Fruit fly (Drosophila melanogaster): Measurements from ENCODE around the gene Gr97a.

Gr97a gene

DNA sequence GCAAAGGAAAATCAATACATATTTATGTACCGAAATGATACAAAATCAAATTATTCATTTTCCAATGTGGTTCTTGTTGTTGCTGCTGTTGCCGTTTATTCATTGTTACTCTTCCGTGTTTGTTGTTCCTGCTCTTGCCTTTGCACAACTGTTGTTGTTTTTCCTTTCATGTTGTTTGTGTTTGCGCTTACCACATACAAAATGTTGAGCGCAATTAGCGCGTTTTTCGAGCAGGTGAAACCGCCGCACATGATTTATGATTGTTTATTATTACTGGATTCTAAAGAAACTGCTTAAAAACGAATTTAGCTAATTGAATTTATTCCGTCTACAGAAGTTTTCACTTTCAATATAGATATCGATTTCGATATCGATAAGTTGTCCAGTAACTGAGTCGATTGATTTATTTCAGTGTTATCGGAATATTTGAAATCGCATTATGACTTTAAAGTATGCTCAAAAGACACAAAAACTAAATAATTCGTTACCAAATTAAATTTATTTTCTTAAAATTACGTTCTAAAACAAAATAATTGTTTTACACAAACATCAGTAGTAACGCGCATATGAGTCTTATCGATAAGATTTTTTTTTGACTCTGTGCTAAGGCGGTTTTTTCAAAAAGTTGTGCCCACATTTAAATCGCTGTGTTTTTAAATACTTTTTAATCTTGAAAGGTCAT lies 1.7 kb downstream of the Gr97a start, which contains the start of gene Tsp97E:
Gene Tsp97E (minus strand): TSS at position 366 of the 682 bp plus-strand sequence.
- TF ChIP-seq ovo (GFP tag; optimal IDR thresholded peaks at IDR 0.05), result no peak
- TF ChIP-seq CG14711 (tag; optimal IDR thresholded peaks at IDR 0.05), result peak; percentile 15
- TF ChIP-seq CG33017 (tag; optimal IDR thresholded peaks at IDR 0.05), result peak; percentile 10
- TF ChIP-seq bab1 (GFP tag; optimal IDR thresholded peaks at IDR 0.05), result peak; percentile 54

DNA sequence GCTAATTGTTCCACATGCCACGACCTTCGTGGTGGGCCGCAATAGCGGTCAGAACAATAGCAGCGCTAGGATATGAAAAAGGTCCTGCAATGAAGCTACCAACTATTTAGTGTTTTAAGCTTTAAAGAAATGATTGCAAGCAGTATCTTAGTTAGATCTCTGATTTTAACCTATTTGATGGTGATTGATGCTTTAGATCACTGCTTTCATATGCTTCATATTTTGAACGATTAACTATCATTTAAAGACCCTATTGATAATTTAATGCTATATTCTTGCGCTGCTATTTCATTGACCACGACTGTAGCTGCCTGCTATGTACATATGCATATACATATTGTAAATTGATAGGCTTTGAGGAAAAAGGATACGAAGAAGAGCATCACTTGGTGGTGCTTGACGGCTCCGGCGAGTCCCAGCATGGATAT lies 2.5 kb downstream of the Gr97a start:
- no peak for TF ChIP-seq tj (GFP tag; optimal IDR thresholded peaks at IDR 0.05)
- no peak for TF ChIP-seq kay (GFP tag; ENCODE audit: borderline replicate concordance)
- TF ChIP-seq CG7101 (tag; optimal IDR thresholded peaks at IDR 0.05), result peak; percentile 45
- TF ChIP-seq Hr96 (GFP tag; optimal IDR thresholded peaks at IDR 0.05), result no peak
- TF ChIP-seq cic (GFP tag; optimal IDR thresholded peaks at IDR 0.05), result peak; percentile 28
- TF ChIP-seq pad (GFP tag; optimal IDR thresholded peaks at IDR 0.05), result no peak
- TF ChIP-seq Mnt (GFP tag; optimal IDR thresholded peaks at IDR 0.05), result no peak
- TF ChIP-seq Clk (GFP tag; optimal IDR thresholded peaks at IDR 0.05), result peak; percentile 41
- TF ChIP-seq CG12768 (GFP tag; optimal IDR thresholded peaks at IDR 0.05), result peak; percentile 80
- no peak for TF ChIP-seq bab1 (GFP tag; optimal IDR thresholded peaks at IDR 0.05)
- peak; percentile 73 for TF ChIP-seq CG14711 (tag; optimal IDR thresholded peaks at IDR 0.05)
- TF ChIP-seq CG7045 (GFP tag; optimal IDR thresholded peaks at IDR 0.05), result peak; percentile 85
- TF ChIP-seq CG11617 (GFP tag; optimal IDR thresholded peaks at IDR 0.05), result peak; percentile 8
- TF ChIP-seq Crg-1 (GFP tag; optimal IDR thresholded peaks at IDR 0.05), result no peak
- TF ChIP-seq CG33017 (tag; optimal IDR thresholded peaks at IDR 0.05), result peak; percentile 71
- no peak for TF ChIP-seq CG5204 (GFP tag; optimal IDR thresholded peaks at IDR 0.05)
- no peak for TF ChIP-seq ovo (GFP tag; optimal IDR thresholded peaks at IDR 0.05)
- TF ChIP-seq toe (GFP tag; optimal IDR thresholded peaks at IDR 0.05), result peak; percentile 55
- no peak for TF ChIP-seq CG1620 (GFP tag; optimal IDR thresholded peaks at IDR 0.05)

DNA sequence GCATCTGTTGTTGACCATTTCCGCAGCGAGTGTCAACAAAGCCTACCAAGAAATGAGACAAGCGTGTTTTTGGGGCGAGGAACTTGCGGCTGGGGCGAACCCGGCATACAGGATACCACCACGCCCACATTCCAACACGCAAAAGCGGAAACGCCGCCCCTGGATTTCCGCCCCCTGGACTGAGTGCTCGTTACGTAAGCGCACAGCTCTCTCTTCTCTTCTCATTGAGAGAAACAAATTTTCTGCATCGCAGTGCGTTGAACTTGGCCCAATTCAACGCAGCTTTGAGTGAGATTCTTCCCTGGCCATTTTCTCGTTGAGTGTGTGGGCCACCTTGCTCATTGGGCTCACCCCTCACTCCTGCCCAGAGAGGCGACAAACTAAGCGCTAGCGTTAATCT lies 5.8 kb downstream of the Gr97a start:
- no peak for TF ChIP-seq bab1 (GFP tag; optimal IDR thresholded peaks at IDR 0.05)
- no peak for TF ChIP-seq tj (GFP tag; optimal IDR thresholded peaks at IDR 0.05)
- no peak for TF ChIP-seq Clk (GFP tag; optimal IDR thresholded peaks at IDR 0.05)
- TF ChIP-seq CG7045 (GFP tag; optimal IDR thresholded peaks at IDR 0.05), result no peak
- TF ChIP-seq pad (GFP tag; optimal IDR thresholded peaks at IDR 0.05), result no peak
- no peak for TF ChIP-seq CG12768 (GFP tag; optimal IDR thresholded peaks at IDR 0.05)
- TF ChIP-seq Crg-1 (GFP tag; optimal IDR thresholded peaks at IDR 0.05), result no peak

DNA sequence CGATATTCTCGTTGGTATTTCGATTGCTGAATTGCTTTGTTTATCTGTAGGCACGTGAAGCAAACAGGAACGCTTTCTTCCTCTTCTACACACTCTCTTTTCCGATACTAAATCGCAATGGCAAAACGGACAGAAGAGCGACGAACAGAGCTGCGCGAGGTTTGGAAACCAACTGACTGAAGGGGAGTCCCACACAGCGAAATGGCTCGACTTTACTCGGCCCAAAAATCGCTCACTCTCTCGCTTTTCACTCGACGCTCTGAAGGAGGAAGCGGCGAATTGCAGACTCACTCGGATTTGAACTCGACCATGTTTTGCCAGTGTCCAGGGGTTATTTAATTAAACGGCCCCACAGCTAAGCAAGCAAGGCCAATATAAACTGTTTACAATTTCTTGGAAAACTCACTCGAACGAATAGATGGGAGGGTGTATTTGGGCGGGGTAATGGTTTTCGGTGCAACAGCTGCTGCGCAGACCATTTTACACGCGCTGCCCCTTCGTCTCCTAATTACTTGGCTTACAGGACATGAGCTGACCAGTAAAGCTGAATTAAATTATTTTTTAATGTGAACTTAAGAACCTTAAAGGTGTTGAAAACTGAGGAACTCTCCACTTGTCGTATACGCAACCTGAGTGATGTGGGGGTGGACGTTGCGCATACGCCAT lies 7.8 kb downstream of the Gr97a start, which contains the start of gene CG6330:
Gene CG6330 (minus strand): TSS at position 178 of the 666 bp plus-strand sequence.
- TF ChIP-seq CG12768 (GFP tag; optimal IDR thresholded peaks at IDR 0.05) (no peak), CG1620 (GFP tag; optimal IDR thresholded peaks at IDR 0.05) (no peak), CG14711 (tag; optimal IDR thresholded peaks at IDR 0.05) (no peak), tj (GFP tag; optimal IDR thresholded peaks at IDR 0.05) (no peak), Clk (GFP tag; optimal IDR thresholded peaks at IDR 0.05) (no peak), Hr96 (GFP tag; optimal IDR thresholded peaks at IDR 0.05) (no peak), pad (GFP tag; optimal IDR thresholded peaks at IDR 0.05) (no peak), CG7101 (tag; optimal IDR thresholded peaks at IDR 0.05) (no peak), CG5204 (GFP tag; optimal IDR thresholded peaks at IDR 0.05) (no peak), cnc (optimal IDR thresholded peaks at IDR 0.05) (no peak), ovo (GFP tag; optimal IDR thresholded peaks at IDR 0.05) (no peak), CG11617 (GFP tag; optimal IDR thresholded peaks at IDR 0.05) (no peak), CG33017 (tag; optimal IDR thresholded peaks at IDR 0.05) (no peak), cic (GFP tag; optimal IDR thresholded peaks at IDR 0.05) (no peak), Crg-1 (GFP tag; optimal IDR thresholded peaks at IDR 0.05) (no peak), CG7045 (GFP tag; optimal IDR thresholded peaks at IDR 0.05) (no peak), bab1 (GFP tag; optimal IDR thresholded peaks at IDR 0.05) (no peak), kay (GFP tag; ENCODE audit: borderline replicate concordance) (no peak), toe (GFP tag; optimal IDR thresholded peaks at IDR 0.05) (no peak), Mnt (GFP tag; optimal IDR thresholded peaks at IDR 0.05) (no peak)

DNA sequence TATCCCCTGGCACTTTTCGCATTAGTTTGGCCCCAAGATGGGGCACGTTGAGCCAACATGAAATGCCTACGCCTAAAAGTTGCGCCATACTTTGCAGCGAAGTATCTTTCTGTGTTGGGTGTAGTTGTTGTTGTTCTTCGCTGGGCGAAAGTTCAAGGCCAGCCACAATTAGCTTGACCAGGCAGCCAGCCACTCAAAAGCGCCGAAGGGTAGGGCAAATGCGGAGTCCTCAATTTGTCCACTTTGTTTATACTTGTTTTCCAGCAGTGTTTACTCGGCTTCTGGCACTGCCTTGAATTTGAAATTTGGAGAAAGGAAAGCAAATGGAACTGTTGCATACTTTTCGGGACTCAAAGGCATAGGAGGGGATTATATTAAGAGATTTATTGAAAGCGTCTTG lies 9.2 kb downstream of the Gr97a start:
- TF ChIP-seq cnc (optimal IDR thresholded peaks at IDR 0.05) (no peak), cic (GFP tag; optimal IDR thresholded peaks at IDR 0.05) (no peak), bab1 (GFP tag; optimal IDR thresholded peaks at IDR 0.05) (no peak), CG12768 (GFP tag; optimal IDR thresholded peaks at IDR 0.05) (no peak), toe (GFP tag; optimal IDR thresholded peaks at IDR 0.05) (no peak), Mnt (GFP tag; optimal IDR thresholded peaks at IDR 0.05) (no peak), Crg-1 (GFP tag; optimal IDR thresholded peaks at IDR 0.05) (no peak)

DNA sequence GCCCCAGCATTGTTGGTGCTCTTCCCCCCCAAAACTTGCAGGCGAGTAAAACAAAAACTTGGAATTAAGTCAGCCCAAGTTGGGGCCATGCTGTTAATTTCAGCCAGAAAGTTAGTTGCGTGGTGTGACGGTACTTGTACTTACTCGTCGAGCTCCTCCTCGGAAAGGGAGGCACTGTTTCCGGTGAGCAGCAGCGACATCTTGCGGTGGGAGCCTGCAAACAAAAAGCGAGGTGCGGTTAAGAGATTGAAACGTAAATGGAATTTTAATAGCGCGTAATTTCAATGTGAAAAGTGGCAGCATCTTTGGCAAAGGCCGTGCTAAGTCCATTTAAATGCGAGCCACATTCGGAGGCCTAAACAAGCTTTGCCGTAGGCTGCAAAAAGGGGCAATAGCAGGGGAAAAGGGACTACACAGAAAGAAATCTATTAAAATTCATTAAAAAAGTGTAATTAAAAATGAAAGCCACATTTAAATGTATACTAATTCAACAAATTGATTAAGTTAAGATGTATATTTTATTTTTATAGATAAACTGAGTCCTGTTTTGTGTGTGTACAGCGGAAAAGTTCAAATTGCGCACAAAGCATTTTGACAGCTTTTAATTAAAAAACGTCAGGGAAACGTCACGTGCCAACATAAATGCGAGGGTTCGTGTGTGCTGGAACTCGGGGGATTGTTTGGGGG lies 9.8 kb downstream of the Gr97a start:
- TF ChIP-seq CG14711 (tag; optimal IDR thresholded peaks at IDR 0.05) (no peak), CG5204 (GFP tag; optimal IDR thresholded peaks at IDR 0.05) (no peak), cic (GFP tag; optimal IDR thresholded peaks at IDR 0.05) (no peak), toe (GFP tag; optimal IDR thresholded peaks at IDR 0.05) (no peak), CG12768 (GFP tag; optimal IDR thresholded peaks at IDR 0.05) (no peak), tj (GFP tag; optimal IDR thresholded peaks at IDR 0.05) (no peak), CG11617 (GFP tag; optimal IDR thresholded peaks at IDR 0.05) (no peak), kay (GFP tag; ENCODE audit: borderline replicate concordance) (no peak), Hr96 (GFP tag; optimal IDR thresholded peaks at IDR 0.05) (no peak), CG7101 (tag; optimal IDR thresholded peaks at IDR 0.05) (no peak), pad (GFP tag; optimal IDR thresholded peaks at IDR 0.05) (no peak), Crg-1 (GFP tag; optimal IDR thresholded peaks at IDR 0.05) (no peak), cnc (optimal IDR thresholded peaks at IDR 0.05) (no peak), CG7045 (GFP tag; optimal IDR thresholded peaks at IDR 0.05) (no peak), CG1620 (GFP tag; optimal IDR thresholded peaks at IDR 0.05) (no peak), ovo (GFP tag; optimal IDR thresholded peaks at IDR 0.05) (no peak)
